Worm (Caenorhabditis elegans) whole organism, mixed stage, embryonic: Measurements from ENCODE around the gene R107.9.

Experiments
- blmp-1 ChIP-seq: fragments of 150-350 bp; optimal IDR thresholded peaks from 2 replicates; lab custom pipeline; 2014; ENCODE audit warnings: missing biosample characterization, missing genetic modification characterization
- ceh-39 ChIP-seq: fragments of 150-350 bp; optimal IDR thresholded peaks from 2 replicates; lab custom pipeline; 2014; ENCODE audit warnings: missing biosample characterization, missing genetic modification characterization
- ceh-43 ChIP-seq: fragments of 200-800 bp; sonication (Bioruptor generic); optimal IDR thresholded peaks from 2 replicates; lab custom pipeline; 2018; ENCODE audit warnings: mild to moderate bottlenecking, missing genetic modification characterization, moderate library complexity, missing compliant biosample characterization
- ceh-83 ChIP-seq: fragments of 200-800 bp; sonication (Bioruptor generic); optimal IDR thresholded peaks from 2 replicates; lab custom pipeline; 2018; ENCODE audit warnings: mild to moderate bottlenecking, missing genetic modification characterization, missing compliant biosample characterization
- cnd-1 ChIP-seq: fragments of 200-800 bp; sonication (Bioruptor generic); optimal IDR thresholded peaks from 2 replicates; lab custom pipeline; 2018; ENCODE audit warnings: mild to moderate bottlenecking, missing genetic modification characterization, missing compliant biosample characterization
- drap-1 ChIP-seq: fragments of 200-800 bp; sonication (Bioruptor generic); optimal IDR thresholded peaks from 3 replicates; lab custom pipeline; 2018; ENCODE audit warnings: mild to moderate bottlenecking, missing genetic modification characterization, missing compliant biosample characterization
- elt-1 ChIP-seq: sonication (generic microtip); optimal IDR thresholded peaks from 2 replicates; lab custom pipeline; 2017; ENCODE audit warnings: missing genetic modification characterization, mild to moderate bottlenecking, missing compliant biosample characterization, antibody characterized with exemption, moderate library complexity, borderline replicate concordance; ENCODE audit not compliant: insufficient read depth
- elt-3 ChIP-seq: fragments of 150-350 bp; optimal IDR thresholded peaks from 2 replicates; lab custom pipeline; 2014; ENCODE audit warnings: missing biosample characterization, missing genetic modification characterization
- flh-1 ChIP-seq: fragments of 200-800 bp; sonication (Bioruptor generic); optimal IDR thresholded peaks from 2 replicates; lab custom pipeline; 2018; ENCODE audit warnings: mild to moderate bottlenecking, missing genetic modification characterization, moderate library complexity, missing compliant biosample characterization
- ham-2 ChIP-seq: fragments of 200-800 bp; sonication (Bioruptor generic); optimal IDR thresholded peaks from 2 replicates; lab custom pipeline; 2018; ENCODE audit warnings: mild to moderate bottlenecking, missing genetic modification characterization, missing compliant biosample characterization
- lin-13 ChIP-seq: fragments of 150-350 bp; optimal IDR thresholded peaks from 2 replicates; lab custom pipeline; 2014; ENCODE audit warnings: missing biosample characterization, missing genetic modification characterization
- lin-32 ChIP-seq: fragments of 200-800 bp; sonication (Bioruptor generic); optimal IDR thresholded peaks from 2 replicates; lab custom pipeline; 2018; ENCODE audit warnings: mild to moderate bottlenecking, missing genetic modification characterization, missing compliant biosample characterization
- mab-5 ChIP-seq: fragments of 150-350 bp; optimal IDR thresholded peaks from 2 replicates; lab custom pipeline; 2014; ENCODE audit warnings: missing biosample characterization, missing genetic modification characterization
- mep-1 ChIP-seq: fragments of 150-350 bp; optimal IDR thresholded peaks from 2 replicates; lab custom pipeline; 2017; ENCODE audit warnings: missing biosample characterization, missing genetic modification reagents, missing genetic modification characterization, inconsistent platforms
- mls-2 ChIP-seq: sonication (generic microtip); optimal IDR thresholded peaks from 2 replicates; lab custom pipeline; 2016; ENCODE audit warnings: mild to moderate bottlenecking, missing genetic modification characterization, moderate library complexity, missing compliant biosample characterization
- nhr-12 ChIP-seq: fragments of 150-350 bp; optimal IDR thresholded peaks from 2 replicates; lab custom pipeline; 2014; ENCODE audit warnings: missing biosample characterization, missing genetic modification characterization
- nhr-2 ChIP-seq: fragments of 150-350 bp; optimal IDR thresholded peaks from 2 replicates; lab custom pipeline; 2014; ENCODE audit warnings: missing biosample characterization, missing genetic modification characterization
- nhr-237 ChIP-seq: fragments of 150-350 bp; optimal IDR thresholded peaks from 2 replicates; lab custom pipeline; 2014; ENCODE audit warnings: missing biosample characterization, missing genetic modification characterization
- nhr-28 ChIP-seq: fragments of 150-350 bp; optimal IDR thresholded peaks from 2 replicates; lab custom pipeline; 2014; ENCODE audit warnings: missing biosample characterization, missing genetic modification characterization
- nhr-76 ChIP-seq: sonication (generic microtip); optimal IDR thresholded peaks from 2 replicates; lab custom pipeline; 2017; ENCODE audit warnings: missing biosample characterization, missing genetic modification characterization
- pha-4 ChIP-seq: fragments of 150-350 bp; optimal IDR thresholded peaks from 2 replicates; lab custom pipeline; 2018; ENCODE audit warnings: missing biosample characterization, missing genetic modification reagents, missing genetic modification characterization
- sem-2 ChIP-seq: fragments of 200-800 bp; sonication (Bioruptor generic); optimal IDR thresholded peaks from 2 replicates; lab custom pipeline; 2018; ENCODE audit warnings: mild to moderate bottlenecking, missing genetic modification characterization, missing compliant biosample characterization
- tbx-8 ChIP-seq: fragments of 200-800 bp; sonication (Bioruptor generic); optimal IDR thresholded peaks from 2 replicates; lab custom pipeline; 2018; ENCODE audit warnings: mild to moderate bottlenecking, missing genetic modification characterization, moderate library complexity, missing compliant biosample characterization
- unc-120 ChIP-seq: sonication (generic microtip); optimal IDR thresholded peaks from 2 replicates; lab custom pipeline; 2017; ENCODE audit warnings: missing genetic modification characterization, missing compliant biosample characterization; ENCODE audit not compliant: poor library complexity, severe bottlenecking
- unc-39 ChIP-seq: fragments of 150-350 bp; optimal IDR thresholded peaks from 2 replicates; lab custom pipeline; 2014; ENCODE audit warnings: missing biosample characterization, missing genetic modification characterization
- unc-62 ChIP-seq: fragments of 150-350 bp; optimal IDR thresholded peaks from 2 replicates; lab custom pipeline; 2014; ENCODE audit warnings: missing biosample characterization, missing genetic modification reagents, missing genetic modification characterization
- zip-8 ChIP-seq: fragments of 150-350 bp; optimal IDR thresholded peaks from 2 replicates; lab custom pipeline; 2014; ENCODE audit warnings: missing biosample characterization, missing genetic modification characterization
- ztf-11 ChIP-seq: fragments of 150-350 bp; optimal IDR thresholded peaks from 2 replicates; lab custom pipeline; 2014; ENCODE audit warnings: missing biosample characterization, missing genetic modification characterization

Gene R107.9

ce11 chrIII:9026951-9027350 is 10.8 kb upstream of the R107.9 start, which contains the start of gene F59B2.13:
Gene F59B2.13, minus strand, starts transcription at chrIII:9027051.
- TF ChIP-seq elt-1 (tag; lab: Kevin White, UChicago): no peak
- no peak for TF ChIP-seq nhr-28 (tag; lab: Kevin White, UChicago)
- no peak for TF ChIP-seq pha-4
- no peak for TF ChIP-seq unc-120 (tag; lab: Kevin White, UChicago)
- no peak for TF ChIP-seq tbx-8
- no peak for TF ChIP-seq ceh-39 (tag; lab: Kevin White, UChicago)
- TF ChIP-seq ham-2 (GFP tag; lab: Kevin White, UChicago): no peak
- no peak for TF ChIP-seq ceh-43 (GFP tag; lab: Kevin White, UChicago)
- no peak for TF ChIP-seq ztf-11 (tag; lab: Kevin White, UChicago)
- no peak for TF ChIP-seq blmp-1 (tag; lab: Kevin White, UChicago)

DNA sequence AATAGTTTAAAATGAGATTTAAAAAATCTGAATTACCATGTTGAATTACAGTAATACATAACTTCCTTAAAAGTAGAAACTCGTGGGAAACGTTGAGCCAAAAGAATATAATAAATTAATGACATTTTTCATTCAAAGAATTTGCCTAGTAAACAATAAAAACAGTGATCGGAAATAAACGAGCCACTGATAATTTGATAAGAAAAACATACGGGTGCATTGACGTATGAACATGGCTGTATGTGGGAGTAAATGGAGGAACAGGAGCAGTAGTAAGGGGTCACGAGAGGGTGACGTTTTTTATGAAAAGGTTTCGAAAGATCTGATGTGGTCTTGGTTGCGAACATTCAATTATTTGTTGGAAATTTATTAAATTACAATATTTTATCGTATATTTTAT is 6.9 kb upstream of the R107.9 start:
- TF ChIP-seq unc-39 (tag; lab: Kevin White, UChicago) (no peak), unc-120 (tag; lab: Kevin White, UChicago) (no peak), elt-3 (tag; lab: Kevin White, UChicago) (no peak), flh-1 (no peak), nhr-28 (tag; lab: Kevin White, UChicago) (no peak)

DNA sequence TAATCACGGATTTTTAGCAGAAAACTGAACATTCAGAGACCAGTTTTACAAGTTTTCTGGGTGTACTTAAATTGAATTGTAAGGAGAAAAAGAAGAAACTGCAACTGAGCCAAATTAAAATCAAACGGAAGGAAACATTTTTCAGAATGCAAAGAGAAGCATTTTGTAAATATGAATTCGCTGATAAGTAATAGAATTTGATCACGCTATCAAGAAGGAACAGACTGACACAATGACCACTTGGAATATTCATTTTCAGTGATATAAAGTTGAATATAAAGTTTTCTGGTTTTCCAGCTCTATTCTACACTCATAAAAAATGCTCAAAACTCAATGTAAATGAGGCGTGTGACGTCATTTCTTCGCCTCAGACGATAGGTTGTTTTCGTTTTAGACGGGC is 3.6 kb upstream of the R107.9 start:
- TF ChIP-seq cnd-1 (tag; lab: Kevin White, UChicago) (no peak), zip-8 (tag; lab: Kevin White, UChicago) (peak; percentile 24), drap-1 (GFP tag; lab: Kevin White, UChicago) (no peak), tbx-8 (no peak), unc-39 (tag; lab: Kevin White, UChicago) (no peak), lin-13 (tag; lab: Kevin White, UChicago) (no peak)

DNA sequence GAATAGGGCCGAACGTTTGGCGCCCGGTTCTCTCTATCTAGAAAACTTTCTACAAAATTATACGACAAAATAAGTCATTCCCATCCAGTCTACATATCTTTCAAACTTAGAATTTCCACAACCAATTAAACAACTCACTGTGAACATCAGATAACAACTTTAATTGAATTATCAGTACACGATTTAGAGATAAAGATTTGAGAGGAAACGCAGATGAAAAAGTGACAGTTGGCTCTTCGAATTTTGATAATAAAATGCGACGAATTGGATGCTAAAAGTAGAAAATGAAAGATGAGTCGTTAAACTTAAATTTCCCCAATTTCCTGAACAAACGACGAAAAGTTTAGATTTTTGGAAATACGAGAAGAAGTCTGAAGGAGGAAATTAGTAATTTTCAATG is 2.7 kb upstream of the R107.9 start:
- no peak for TF ChIP-seq unc-39 (tag; lab: Kevin White, UChicago)
- no peak for TF ChIP-seq zip-8 (tag; lab: Kevin White, UChicago)
- no peak for TF ChIP-seq unc-62 (GFP tag; lab: Kevin White, UChicago)
- no peak for TF ChIP-seq ztf-11 (tag; lab: Kevin White, UChicago)

- TF ChIP-seq ztf-11 (tag; lab: Kevin White, UChicago) (no peak), nhr-12 (tag; lab: Kevin White, UChicago) (no peak), ceh-39 (tag; lab: Kevin White, UChicago) (no peak), nhr-76 (no peak), unc-62 (GFP tag; lab: Kevin White, UChicago) (no peak), mep-1 (tag; lab: Kevin White, UChicago) (no peak), zip-8 (tag; lab: Kevin White, UChicago) (no peak), tbx-8 (no peak), drap-1 (GFP tag; lab: Kevin White, UChicago) (no peak), blmp-1 (tag; lab: Kevin White, UChicago) (no peak), mab-5 (tag; lab: Kevin White, UChicago) (no peak), ceh-83 (GFP tag; lab: Kevin White, UChicago) (no peak), nhr-237 (tag; lab: Kevin White, UChicago) (no peak), unc-39 (tag; lab: Kevin White, UChicago) (no peak), elt-3 (tag; lab: Kevin White, UChicago) (no peak), mls-2 (no peak), unc-120 (tag; lab: Kevin White, UChicago) (no peak), sem-2 (no peak), elt-1 (tag; lab: Kevin White, UChicago) (no peak)
- TF ChIP-seq, all 35 proteins: peak for 0
Measured at ce11 chrIII:9043200-9043599, 5.4 kb downstream of the R107.9 start, which contains the start of gene nac-2. Gene nac-2, minus strand, starts transcription at chrIII:9043300.

- no peak for TF ChIP-seq lin-32 (GFP tag; lab: Kevin White, UChicago)
- TF ChIP-seq zip-8 (tag; lab: Kevin White, UChicago): no peak
- TF ChIP-seq nhr-2: no peak
- TF ChIP-seq elt-3 (tag; lab: Kevin White, UChicago): no peak
- TF ChIP-seq mep-1 (tag; lab: Kevin White, UChicago): no peak
- TF ChIP-seq mab-5 (tag; lab: Kevin White, UChicago): no peak
- TF ChIP-seq flh-1: no peak
- TF ChIP-seq nhr-28 (tag; lab: Kevin White, UChicago): no peak
- TF ChIP-seq unc-62 (GFP tag; lab: Kevin White, UChicago): no peak
- TF ChIP-seq lin-13 (tag; lab: Kevin White, UChicago): no peak
- TF ChIP-seq nhr-12 (tag; lab: Kevin White, UChicago): no peak
Measured at ce11 chrIII:9045838-9046237, 8.1 kb downstream of the R107.9 start, which contains the start of gene R107.2. Gene R107.2, minus strand, starts transcription at chrIII:9045938.
